Fruit fly (Drosophila melanogaster): ENCODE measurements around the gene CG32091.
A peak's percentile ranks its signal among the peaks of the same experiment; 100 is the strongest.

The CG32091 gene

dm6 chr3L:11683819-11684521 lies 52.8 kb downstream of the CG32091 start, which contains the start of gene Sugb (continued):
- TF ChIP-seq CG15011 (GFP tag; optimal IDR thresholded peaks at IDR 0.05) (peak; percentile 14), cas (GFP tag; IDR thresholded peaks at IDR 0.05) (no peak), sna (GFP tag; IDR thresholded peaks at IDR 0.05; ENCODE audit: partially characterized antibody) (peak; percentile 71), br (optimal IDR thresholded peaks at IDR 0.05) (no peak), CG15514 (GFP tag; optimal IDR thresholded peaks at IDR 0.05) (peak; percentile 74), B-H2 (GFP tag; optimal IDR thresholded peaks at IDR 0.05) (peak; percentile 82), eve (GFP tag; optimal IDR thresholded peaks at IDR 0.05) (no peak), Tbp (GFP tag; optimal IDR thresholded peaks at IDR 0.05) (no peak), CG11560 (tag; IDR thresholded peaks at IDR 0.05) (no peak), lilli (GFP tag; optimal IDR thresholded peaks at IDR 0.05) (peak; percentile 83), CG7987 (GFP tag; optimal IDR thresholded peaks at IDR 0.05) (peak; percentile 66), CG17912 (GFP tag; optimal IDR thresholded peaks at IDR 0.05) (no peak), pfk (GFP tag; optimal IDR thresholded peaks at IDR 0.05) (peak; percentile 36), H15 (GFP tag; IDR thresholded peaks at IDR 0.05) (peak; percentile 52; the same call in 1 of the 3 replicates), CG17361 (GFP tag; IDR thresholded peaks at IDR 0.05) (peak; percentile 48; the same call in 2 of the 3 replicates), CG15269 (tag; optimal IDR thresholded peaks at IDR 0.05) (peak; percentile 73), Spps (tag; optimal IDR thresholded peaks at IDR 0.05) (no peak), CG16813 (GFP tag; IDR thresholded peaks at IDR 0.05; ENCODE audit: partially characterized antibody) (peak; percentile 52), MTF-1 (GFP tag; optimal IDR thresholded peaks at IDR 0.05; ENCODE audit: borderline replicate concordance) (no peak), CG7745 (tag; optimal IDR thresholded peaks at IDR 0.05) (no peak), CoRest (tag; optimal IDR thresholded peaks at IDR 0.05) (peak; percentile 64), CG2199 (GFP tag; IDR thresholded peaks at IDR 0.05) (no peak), Taf1 (GFP tag; IDR thresholded peaks at IDR 0.05) (no peak), lola (GFP tag; optimal IDR thresholded peaks at IDR 0.05) (peak in 1 of 3 experiments; percentile 5), Neu2 (GFP tag; optimal IDR thresholded peaks at IDR 0.05; ENCODE audit: borderline replicate concordance) (no peak), da (GFP tag; optimal IDR thresholded peaks at IDR 0.05) (no peak), HLH4C (GFP tag; IDR thresholded peaks at IDR 0.05; ENCODE audit: partially characterized antibody) (no peak; the same call in 2 of the 3 replicates), phol (tag; optimal IDR thresholded peaks at IDR 0.05) (peak; percentile 27), slbo (GFP tag; IDR thresholded peaks at IDR 0.05) (peak; percentile 80), croc (GFP tag; conservative IDR thresholded peaks at IDR 0.05) (no peak), CG9215 (GFP tag; IDR thresholded peaks at IDR 0.05) (no peak), CG13775 (GFP tag; optimal IDR thresholded peaks at IDR 0.05) (peak; percentile 63), CG8765 (GFP tag; IDR thresholded peaks at IDR 0.05) (no peak), scrt (GFP tag; optimal IDR thresholded peaks at IDR 0.05) (peak; percentile 39), peb (GFP tag; IDR thresholded peaks at IDR 0.05) (no peak), sim (GFP tag; IDR thresholded peaks at IDR 0.05) (no peak), gce (GFP tag; IDR thresholded peaks at IDR 0.05) (no peak; the same call in 2 of the 3 replicates), dati (GFP tag; IDR thresholded peaks at IDR 0.05) (no peak), Rx (GFP tag; IDR thresholded peaks at IDR 0.05) (no peak; the same call in 1 of the 2 replicates), sug (tag; optimal IDR thresholded peaks at IDR 0.05) (peak; percentile 86), Med (GFP tag) (peak; percentile 92), zfh2 (GFP tag; optimal IDR thresholded peaks at IDR 0.05) (peak; percentile 76), HmgZ (tag; optimal IDR thresholded peaks at IDR 0.05) (peak; percentile 63), CG4820 (GFP tag; optimal IDR thresholded peaks at IDR 0.05) (no peak), Mrtf (GFP tag; IDR thresholded peaks at IDR 0.05) (no peak), CG11696 (GFP tag; IDR thresholded peaks at IDR 0.05) (no peak), Jarid2 (GFP tag; optimal IDR thresholded peaks at IDR 0.05) (peak; percentile 56), CG10147 (GFP tag; optimal IDR thresholded peaks at IDR 0.05) (peak; percentile 61), HmgD (GFP tag; optimal IDR thresholded peaks at IDR 0.05) (no peak), C15 (GFP tag; IDR thresholded peaks at IDR 0.05) (no peak)
